Worm (Caenorhabditis elegans): ENCODE measurements around the gene C54G10.1.

DNA sequence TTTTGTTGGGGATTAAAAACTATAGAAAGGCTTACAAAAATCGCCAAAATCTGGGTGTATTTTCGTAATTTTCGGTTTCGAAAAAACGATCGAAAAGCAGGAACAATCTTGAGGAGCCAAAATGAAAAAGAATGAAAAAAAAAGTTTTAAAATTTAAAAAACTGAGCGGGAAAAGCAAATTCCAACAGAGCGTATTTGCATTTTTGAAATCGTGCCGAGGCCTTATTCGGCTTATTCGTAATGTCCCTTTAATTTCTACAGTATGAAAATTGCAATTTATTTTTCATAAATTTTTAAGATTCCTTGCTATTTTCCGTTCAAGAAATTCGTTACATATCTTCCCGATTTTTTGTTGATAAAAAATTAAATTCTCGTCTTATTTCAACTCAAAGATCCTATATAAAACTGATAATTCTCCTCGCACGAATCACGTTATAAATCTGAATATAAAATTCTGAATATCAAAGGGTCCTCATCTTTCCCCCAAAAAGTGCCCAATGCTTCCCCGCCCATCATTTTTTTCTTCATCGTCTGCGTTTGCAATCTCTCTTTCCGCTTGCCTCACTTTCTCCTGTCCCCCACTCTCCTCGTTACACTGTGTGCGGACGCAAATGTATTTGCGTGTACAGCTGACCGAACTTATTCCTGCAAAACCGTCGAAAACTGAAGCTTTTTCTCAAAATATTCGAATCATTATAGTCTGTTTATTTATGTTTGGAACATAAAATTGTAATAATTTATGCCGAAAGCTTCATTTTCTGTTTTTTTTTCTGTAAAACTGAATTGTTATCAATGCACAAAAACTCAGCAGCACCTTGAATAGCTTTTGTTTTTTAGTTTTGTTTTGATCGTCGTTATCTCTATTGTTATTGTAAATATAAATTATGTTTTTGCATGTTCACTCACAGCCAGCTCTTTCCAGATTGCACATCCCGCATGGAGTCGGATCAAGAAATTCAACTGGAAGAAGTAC is 5.2 kb downstream of the C54G10.1 start, which contains the start of the genes rfc-1 and pmp-3:
- TF ChIP-seq hlh-30 (tag; optimal IDR thresholded peaks at IDR 0.05; ENCODE audit: insufficient read depth) (no peak), ceh-18 (tag; optimal IDR thresholded peaks at IDR 0.05) (no peak), K09A11.1 (tag; optimal IDR thresholded peaks at IDR 0.05; ENCODE audit: insufficient read depth) (no peak), C38D4.7 (GFP tag; optimal IDR thresholded peaks at IDR 0.05) (no peak), hlh-15 (tag; optimal IDR thresholded peaks at IDR 0.05) (no peak), lin-11 (tag; optimal IDR thresholded peaks at IDR 0.05) (no peak), tbx-2 (tag; optimal IDR thresholded peaks at IDR 0.05) (no peak), pha-4 (tag; optimal IDR thresholded peaks at IDR 0.05) (no peak), pag-3 (tag; optimal IDR thresholded peaks at IDR 0.05; ENCODE audit: borderline replicate concordance) (no peak), F13H6.1 (tag; optimal IDR thresholded peaks at IDR 0.05) (no peak), pqm-1 (tag; optimal IDR thresholded peaks at IDR 0.05) (no peak)
